Worm (Caenorhabditis elegans) whole organism, early embryonic: ENCODE results near the gene F41C6.6.

ENCODE experiments used
- ama-1 ChIP-seq: fragments of 150-350 bp; optimal IDR thresholded peaks from 2 replicates; lab custom pipeline; 2014
- ceh-13 ChIP-seq: fragments of 200-800 bp; sonication (Bioruptor generic); optimal IDR thresholded peaks from 2 replicates; lab custom pipeline; 2018; ENCODE audit warnings: mild to moderate bottlenecking, missing genetic modification characterization, missing compliant biosample characterization
- sea-1 ChIP-seq: fragments of 200-800 bp; sonication (Bioruptor generic); conservative IDR thresholded peaks from 2 replicates; pipeline ENCODE4 v1.3.6; 2022; ENCODE audit warnings: missing genetic modification characterization, missing compliant biosample characterization
- tbx-11 ChIP-seq: fragments of 200-800 bp; sonication (Bioruptor generic); IDR thresholded peaks from 2 replicates; pipeline ENCODE4 v1.3.6; 2022; ENCODE audit warnings: missing genetic modification characterization, missing compliant biosample characterization
- tra-4 ChIP-seq: sonication (generic microtip); optimal IDR thresholded peaks from 2 replicates; lab custom pipeline; 2017; ENCODE audit warnings: missing genetic modification characterization, missing compliant biosample characterization

DNA sequence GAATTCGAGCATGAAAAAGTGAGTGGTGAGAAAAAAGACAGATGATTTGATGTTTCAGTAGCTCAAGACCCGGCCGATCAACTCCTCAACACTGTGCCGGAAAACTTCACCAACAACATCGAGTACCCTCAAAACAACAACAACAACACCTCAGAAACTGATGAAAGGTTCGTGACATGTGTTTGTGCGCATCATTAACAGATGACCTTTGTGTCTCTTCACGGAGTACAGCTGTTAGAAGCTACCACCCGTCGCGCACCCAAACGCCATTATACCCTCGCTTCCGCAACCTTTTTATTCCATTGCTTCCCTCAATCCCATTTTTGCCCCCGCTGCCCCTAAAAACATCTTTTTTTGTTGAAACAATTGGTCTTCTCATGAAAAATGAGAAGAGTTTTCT is 33.6 kb upstream of the F41C6.6 start:
- TF ChIP-seq sea-1 (GFP tag; lab: Robert Waterston, UW) (no peak), ama-1 (no peak), ceh-13 (GFP tag; lab: Kevin White, UChicago) (no peak), tbx-11 (no peak), tra-4 (tag; lab: Kevin White, UChicago) (no peak)
